Worm (Caenorhabditis elegans) whole organism, young adult: Measurements from ENCODE around the gene cutl-27.

Experiments used
- B0019.2 ChIP-seq: fragments of 200-800 bp; sonication (Bioruptor generic); conservative IDR thresholded peaks from 2 replicates; pipeline ENCODE4 v1.3.6; 2022; ENCODE audit warnings: missing genetic modification reagents, missing genetic modification characterization, missing compliant biosample characterization
- D2030.7 ChIP-seq: fragments of 200-800 bp; sonication (Bioruptor generic); IDR thresholded peaks from 2 replicates; pipeline ENCODE4 v1.3.6; 2022; ENCODE audit warnings: missing genetic modification reagents, missing genetic modification characterization, missing compliant biosample characterization
- T07F8.4 ChIP-seq: sonication (generic microtip); optimal IDR thresholded peaks from 2 replicates; lab custom pipeline; 2016; ENCODE audit warnings: mild to moderate bottlenecking, missing genetic modification characterization, moderate library complexity, missing compliant biosample characterization
- Y56A3A.18 ChIP-seq: fragments of 200-800 bp; sonication (Bioruptor generic); IDR thresholded peaks from 2 replicates; pipeline ENCODE4 v1.3.6; 2022; ENCODE audit warnings: missing genetic modification reagents, missing genetic modification characterization, missing compliant biosample characterization
- Y67H2A.10 ChIP-seq: fragments of 200-800 bp; sonication (Bioruptor generic); conservative IDR thresholded peaks from 2 replicates; pipeline ENCODE4 v1.3.6; 2022; ENCODE audit warnings: missing genetic modification reagents, missing genetic modification characterization, missing compliant biosample characterization
- athp-1 ChIP-seq: sonication (generic microtip); optimal IDR thresholded peaks from 2 replicates; lab custom pipeline; 2017; ENCODE audit warnings: mild to moderate bottlenecking, missing genetic modification characterization, missing compliant biosample characterization
- bed-2 ChIP-seq: fragments of 200-800 bp; sonication (Bioruptor generic); IDR thresholded peaks from 2 replicates; pipeline ENCODE4 v1.3.6; 2022; ENCODE audit warnings: missing genetic modification reagents, missing genetic modification characterization, missing compliant biosample characterization
- cebp-2 ChIP-seq: fragments of 200-800 bp; sonication (Bioruptor generic); IDR thresholded peaks from 2 replicates; pipeline ENCODE4 v1.3.6; 2022; ENCODE audit warnings: missing genetic modification characterization, missing compliant biosample characterization
- ceh-40 ChIP-seq: fragments of 200-800 bp; sonication (Bioruptor generic); IDR thresholded peaks from 2 replicates; pipeline ENCODE4 v1.3.6; 2022; ENCODE audit warnings: missing genetic modification characterization, missing compliant biosample characterization
- ceh-58 ChIP-seq: fragments of 200-800 bp; sonication (Bioruptor generic); IDR thresholded peaks from 2 replicates; pipeline ENCODE4 v1.3.6; 2022; ENCODE audit warnings: missing genetic modification characterization, missing compliant biosample characterization
- die-1 ChIP-seq: sonication (generic microtip); optimal IDR thresholded peaks from 2 replicates; lab custom pipeline; 2016; ENCODE audit warnings: missing genotype, mild to moderate bottlenecking, missing genetic modification characterization, missing compliant biosample characterization
- dox-1 ChIP-seq: fragments of 200-800 bp; sonication (Bioruptor generic); IDR thresholded peaks from 2 replicates; pipeline ENCODE4 v1.3.6; 2022; ENCODE audit warnings: missing genetic modification reagents, missing genetic modification characterization, missing compliant biosample characterization
- efl-1 ChIP-seq: fragments of 150-350 bp; optimal IDR thresholded peaks from 2 replicates; lab custom pipeline; 2014; ENCODE audit warnings: missing biosample characterization, missing genetic modification reagents, missing genetic modification characterization
- egl-18 ChIP-seq: fragments of 200-800 bp; sonication (Bioruptor generic); IDR thresholded peaks from 2 replicates; pipeline ENCODE4 v1.3.6; 2022; ENCODE audit warnings: missing genetic modification reagents, missing genetic modification characterization, missing compliant biosample characterization
- egrh-3 ChIP-seq: fragments of 200-800 bp; sonication (Bioruptor generic); IDR thresholded peaks from 2 replicates; pipeline ENCODE4 v1.3.6; 2022; ENCODE audit warnings: missing genetic modification reagents, missing genetic modification characterization, missing compliant biosample characterization
- ekl-4 ChIP-seq: fragments of 200-800 bp; sonication (Bioruptor generic); IDR thresholded peaks from 2 replicates; pipeline ENCODE4 v1.3.6; 2022; ENCODE audit warnings: missing genetic modification reagents, missing genetic modification characterization, missing compliant biosample characterization
- fkh-3 ChIP-seq: sonication (generic microtip); optimal IDR thresholded peaks from 2 replicates; lab custom pipeline; 2016; ENCODE audit warnings: mild to moderate bottlenecking, missing genetic modification characterization, missing compliant biosample characterization
- him-1 ChIP-seq: sonication (generic microtip); optimal IDR thresholded peaks from 2 replicates; lab custom pipeline; 2016; ENCODE audit warnings: missing genotype, missing genetic modification reagents, missing genetic modification characterization, missing compliant biosample characterization
- hsf-1 ChIP-seq: fragments of 200-800 bp; sonication (Bioruptor generic); IDR thresholded peaks from 2 replicates; pipeline ENCODE4 v1.3.6; 2022; ENCODE audit warnings: missing genetic modification reagents, missing genetic modification characterization, missing compliant biosample characterization
- let-526 ChIP-seq: fragments of 200-800 bp; sonication (Bioruptor generic); IDR thresholded peaks from 2 replicates; pipeline ENCODE4 v1.3.6; 2022; ENCODE audit warnings: missing genetic modification reagents, missing genetic modification characterization, missing compliant biosample characterization
- let-607 ChIP-seq, 2 experiments: fragments of 200-800 bp in 1 of 2; sonication (Bioruptor generic) in 1 of 2; sonication (generic microtip) in 1 of 2; optimal IDR thresholded peaks; 2 replicates each; lab custom pipeline; 2016 to 2018; ENCODE audit warnings: mild to moderate bottlenecking in 2 of 2, missing compliant biosample characterization in 2 of 2, missing genetic modification characterization in 2 of 2, moderate library complexity in 2 of 2, missing genotype in 1 of 2
- lsl-1 ChIP-seq: fragments of 200-800 bp; sonication (Bioruptor generic); optimal IDR thresholded peaks from 2 replicates; lab custom pipeline; 2018; ENCODE audit warnings: mild to moderate bottlenecking, missing genetic modification characterization, moderate library complexity, missing compliant biosample characterization
- madf-8 ChIP-seq: fragments of 200-800 bp; sonication (Bioruptor generic); conservative IDR thresholded peaks from 2 replicates; pipeline ENCODE4 v1.3.6; 2022; ENCODE audit warnings: missing genetic modification reagents, missing genetic modification characterization, missing compliant biosample characterization
- mcd-1 ChIP-seq: fragments of 200-800 bp; sonication (Bioruptor generic); IDR thresholded peaks from 2 replicates; pipeline ENCODE4 v1.3.6; 2022; ENCODE audit warnings: missing genetic modification reagents, missing genetic modification characterization, missing compliant biosample characterization
- mes-4 ChIP-seq: sonication (generic microtip); optimal IDR thresholded peaks from 2 replicates; lab custom pipeline; 2016; ENCODE audit warnings: missing genotype, missing genetic modification characterization, missing compliant biosample characterization
- nfya-2 ChIP-seq: fragments of 200-800 bp; sonication (Bioruptor generic); IDR thresholded peaks from 2 replicates; pipeline ENCODE4 v1.3.6; 2022; ENCODE audit warnings: missing genetic modification reagents, missing genetic modification characterization, missing compliant biosample characterization
- nhr-90 ChIP-seq: sonication (generic microtip); optimal IDR thresholded peaks from 2 replicates; lab custom pipeline; 2016; ENCODE audit warnings: missing genotype, mild to moderate bottlenecking, missing genetic modification characterization, missing compliant biosample characterization
- pbrm-1 ChIP-seq: fragments of 200-800 bp; sonication (Bioruptor generic); IDR thresholded peaks from 2 replicates; pipeline ENCODE4 v1.3.6; 2022; ENCODE audit warnings: missing genetic modification reagents, missing genetic modification characterization, missing compliant biosample characterization
- pha-4 ChIP-seq: fragments of 150-350 bp; sonication (generic microtip); optimal IDR thresholded peaks from 2 replicates; lab custom pipeline; 2014; ENCODE audit warnings: missing biosample characterization, missing genetic modification reagents, missing genetic modification characterization
- rcor-1 ChIP-seq: fragments of 200-800 bp; sonication (Bioruptor generic); IDR thresholded peaks from 2 replicates; pipeline ENCODE4 v1.3.6; 2022; ENCODE audit warnings: missing genetic modification reagents, missing genetic modification characterization, missing compliant biosample characterization
- rec-8 ChIP-seq, 2 experiments: sonication (generic microtip); optimal IDR thresholded peaks; 2 replicates each; lab custom pipeline; 2016; ENCODE audit warnings: mild to moderate bottlenecking in 2 of 2, missing genetic modification characterization in 2 of 2, missing genetic modification reagents in 2 of 2, missing genotype in 2 of 2, missing biosample characterization in 1 of 2, missing compliant biosample characterization in 1 of 2, moderate library complexity in 1 of 2
- rpc-1 ChIP-seq, 2 experiments: fragments of 150-350 bp in 1 of 2; sonication (generic microtip) in 1 of 2; optimal IDR thresholded peaks; 2 replicates each; lab custom pipeline; 2014 to 2018; ENCODE audit warnings: missing biosample characterization in 1 of 2, missing genetic modification characterization in 1 of 2, missing genetic modification reagents in 1 of 2, missing genotype in 1 of 2
- sea-2 ChIP-seq: fragments of 200-800 bp; sonication (Bioruptor generic); IDR thresholded peaks from 2 replicates; pipeline ENCODE4 v1.3.6; 2022; ENCODE audit warnings: missing genetic modification characterization, missing compliant biosample characterization
- snpc-1.1 ChIP-seq: sonication (generic microtip); optimal IDR thresholded peaks from 2 replicates; lab custom pipeline; 2017; ENCODE audit warnings: missing genetic modification characterization, mild to moderate bottlenecking, missing compliant biosample characterization, antibody characterized with exemption, moderate library complexity, missing genotype, missing genetic modification reagents; ENCODE audit not compliant: insufficient read depth
- snpc-1.3 ChIP-seq: sonication (generic microtip); optimal IDR thresholded peaks from 2 replicates; lab custom pipeline; 2017; ENCODE audit warnings: missing genetic modification characterization, mild to moderate bottlenecking, missing compliant biosample characterization, antibody characterized with exemption, moderate library complexity, missing genotype, missing genetic modification reagents; ENCODE audit not compliant: insufficient read depth
- snpc-3.4 ChIP-seq: sonication (generic microtip); optimal IDR thresholded peaks from 2 replicates; lab custom pipeline; 2017; ENCODE audit warnings: missing genetic modification characterization, mild to moderate bottlenecking, missing compliant biosample characterization, antibody characterized with exemption, moderate library complexity, missing genotype, missing genetic modification reagents
- snpc-4 ChIP-seq, 5 experiments: fragments of 150-350 bp in 1 of 5; sonication (generic microtip) in 4 of 5; optimal IDR thresholded peaks; 2 replicates each; lab custom pipeline; 2014 to 2018; ENCODE audit warnings: missing genetic modification characterization in 5 of 5, missing biosample characterization in 3 of 5, antibody characterized with exemption in 2 of 5, mild to moderate bottlenecking in 2 of 5, missing compliant biosample characterization in 2 of 5, missing genotype in 2 of 5, moderate library complexity in 2 of 5, missing genetic modification reagents in 1 of 5
- somi-1 ChIP-seq: fragments of 200-800 bp; sonication (Bioruptor generic); optimal IDR thresholded peaks from 2 replicates; lab custom pipeline; 2018; ENCODE audit warnings: mild to moderate bottlenecking, missing genetic modification characterization, missing compliant biosample characterization
- xnd-1 ChIP-seq: sonication (generic microtip); optimal IDR thresholded peaks from 2 replicates; lab custom pipeline; 2016; ENCODE audit warnings: missing genotype, missing genetic modification reagents, missing genetic modification characterization, missing compliant biosample characterization
- ztf-18 ChIP-seq: sonication (generic microtip); optimal IDR thresholded peaks from 2 replicates; lab custom pipeline; 2016; ENCODE audit warnings: missing genotype, mild to moderate bottlenecking, missing genetic modification characterization, missing compliant biosample characterization
- ztf-22 ChIP-seq: fragments of 200-800 bp; sonication (Bioruptor generic); optimal IDR thresholded peaks from 2 replicates; lab custom pipeline; 2018; ENCODE audit warnings: mild to moderate bottlenecking, missing genetic modification characterization, moderate library complexity, missing compliant biosample characterization
- ztf-25 ChIP-seq: fragments of 200-800 bp; sonication (Bioruptor generic); IDR thresholded peaks from 2 replicates; pipeline ENCODE4 v1.3.6; 2022; ENCODE audit warnings: missing genetic modification reagents, missing genetic modification characterization, missing compliant biosample characterization
- ztf-6 ChIP-seq: fragments of 200-800 bp; sonication (Bioruptor generic); IDR thresholded peaks from 2 replicates; pipeline ENCODE4 v1.3.6; 2022; ENCODE audit warnings: missing genetic modification reagents, missing genetic modification characterization, missing compliant biosample characterization

cutl-27 gene

ce11 chrIV:11925346-11926075 is 47.2 kb downstream of the cutl-27 start, which contains the start of the genes srlf-33 and srlf-32:
TSS of gene srlf-33 (minus strand) at chrIV:11925446.
TSS of gene srlf-32 (plus strand) at chrIV:11926025.
- no peak for TF ChIP-seq egrh-3 (GFP tag; lab: Robert Waterston, UW)
- TF ChIP-seq cebp-2 (GFP tag; lab: Robert Waterston, UW) = no peak
- no peak for TF ChIP-seq egl-18 (GFP tag; lab: Robert Waterston, UW)
- TF ChIP-seq dox-1 = no peak
- TF ChIP-seq madf-8 (GFP tag; lab: Robert Waterston, UW) = no peak
- TF ChIP-seq fkh-3 (tag; lab: Kevin White, UChicago) = no peak

DNA sequence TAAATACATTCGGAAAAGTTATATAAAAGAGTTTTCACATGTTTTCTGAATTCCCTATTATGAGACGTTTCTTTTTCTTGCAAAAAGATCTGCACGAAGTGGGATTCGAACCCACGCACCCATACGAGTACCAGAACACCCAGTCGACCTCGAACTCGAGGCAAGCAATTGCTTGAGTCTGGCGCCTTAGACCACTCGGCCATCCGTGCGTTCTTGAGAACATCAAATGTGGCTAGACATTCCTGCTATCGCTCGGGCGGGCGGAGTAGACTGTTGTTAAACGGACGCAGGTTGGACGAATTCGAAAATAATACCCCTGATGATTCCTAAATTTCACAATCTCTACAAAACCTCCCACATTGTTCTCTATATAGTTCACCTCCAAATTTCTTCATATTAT is 50.0 kb downstream of the cutl-27 start:
- 0 out of 2 replicates have a peak, but pooled peaks have one; percentile 33 for TF ChIP-seq let-526 (GFP tag; lab: Robert Waterston, UW)
- no peak for TF ChIP-seq bed-2 (GFP tag; lab: Robert Waterston, UW)
- no peak for TF ChIP-seq ceh-40
- no peak for TF ChIP-seq T07F8.4 (tag; lab: Kevin White, UChicago)
- TF ChIP-seq snpc-3.4 (tag; lab: Kevin White, UChicago) = no peak
- 0 out of 2 replicates have a peak, but pooled peaks have one; percentile 14 for TF ChIP-seq ceh-58 (GFP tag; lab: Robert Waterston, UW)
- TF ChIP-seq hsf-1 (GFP tag; lab: Robert Waterston, UW) = no peak
- no peak for TF ChIP-seq ztf-22
- peak; percentile 63 for TF ChIP-seq die-1 (tag; lab: Kevin White, UChicago)
- peak; percentile 8 for TF ChIP-seq mes-4
- peak; percentile 90 for TF ChIP-seq him-1 (tag; lab: Kevin White, UChicago)
- 0 out of 2 replicates have a peak, but pooled peaks have one; percentile 38 for TF ChIP-seq ztf-6 (GFP tag; lab: Robert Waterston, UW)
- peak; percentile 50 for TF ChIP-seq lsl-1 (GFP tag; lab: Kevin White, UChicago)
- 0 out of 2 replicates have a peak, but pooled peaks have one; percentile 34 for TF ChIP-seq ztf-25 (GFP tag; lab: Robert Waterston, UW)
- TF ChIP-seq ekl-4 (GFP tag; lab: Robert Waterston, UW) = no peak
- TF ChIP-seq let-607 (tag; optimal IDR thresholded peaks at IDR 0.05; lab: Kevin White, UChicago) = no peak
- TF ChIP-seq Y56A3A.18 (GFP tag; lab: Robert Waterston, UW) = 0 out of 2 replicates have a peak, but pooled peaks have one; percentile 68
- peak; percentile 16 for TF ChIP-seq athp-1
- peak; percentile 40 to 52 for TF ChIP-seq rec-8 (tag; optimal IDR thresholded peaks at IDR 0.05; lab: Kevin White, UChicago)
- no peak; the same call in 1 of the 2 replicates for TF ChIP-seq mcd-1 (GFP tag; lab: Robert Waterston, UW)
- TF ChIP-seq Y67H2A.10 (GFP tag; lab: Robert Waterston, UW) = no peak
- peak; percentile 78 for TF ChIP-seq pbrm-1 (GFP tag; lab: Robert Waterston, UW)
- TF ChIP-seq nhr-90 = peak; percentile 52
- peak; percentile 60 for TF ChIP-seq ztf-18 (tag; lab: Kevin White, UChicago)
- TF ChIP-seq efl-1 (GFP tag; lab: Kevin White, UChicago) = no peak
- peak; percentile 28 for TF ChIP-seq snpc-1.3 (tag; lab: Kevin White, UChicago)
- TF ChIP-seq snpc-4 (GFP tag; optimal IDR thresholded peaks at IDR 0.05; lab: Kevin White, UChicago) = peak; percentile 28
- peak in 3 of 4 experiments; percentile 29 to 75 (median 58) for TF ChIP-seq snpc-4 (tag; optimal IDR thresholded peaks at IDR 0.05; lab: Kevin White, UChicago)
- TF ChIP-seq B0019.2 = no peak
- peak; percentile 62; the same call in 1 of the 2 replicates for TF ChIP-seq D2030.7
- no peak for TF ChIP-seq nfya-2 (GFP tag; lab: Robert Waterston, UW)
- peak; percentile 21; the same call in 1 of the 2 replicates for TF ChIP-seq egrh-3 (GFP tag; lab: Robert Waterston, UW)
- TF ChIP-seq rcor-1 (GFP tag; lab: Robert Waterston, UW) = 0 out of 2 replicates have a peak, but pooled peaks have one; percentile 44
- TF ChIP-seq somi-1 (GFP tag; lab: Kevin White, UChicago) = no peak
- TF ChIP-seq snpc-1.1 (tag; lab: Kevin White, UChicago) = no peak
- TF ChIP-seq sea-2 (GFP tag; lab: Robert Waterston, UW) = no peak
- no peak for TF ChIP-seq pha-4 (tag; lab: Kevin White, UChicago)
- no peak for TF ChIP-seq xnd-1 (tag; lab: Kevin White, UChicago)
- peak; percentile 64 for TF ChIP-seq rpc-1 (optimal IDR thresholded peaks at IDR 0.05; lab: Kevin White, UChicago)
- peak; percentile 78 for TF ChIP-seq rpc-1 (tag; optimal IDR thresholded peaks at IDR 0.05; lab: Kevin White, UChicago)
